Fruit fly (Drosophila melanogaster) Kc167 (cell line): ENCODE data around the gene CG9222.

Experiments
- Myc ChIP-seq: fragments of >200 bp; optimal IDR thresholded peaks from 2 replicates; lab custom pipeline; 2017; ENCODE audit warnings: missing external identifiers
- Sin3A ChIP-seq: fragments of >200 bp; optimal IDR thresholded peaks from 2 replicates; lab custom pipeline; 2018; ENCODE audit warnings: missing external identifiers
- h ChIP-seq: fragments of >200 bp; optimal IDR thresholded peaks from 3 replicates; lab custom pipeline; 2018; ENCODE audit warnings: missing external identifiers
- insv ChIP-seq: fragments of >200 bp; optimal IDR thresholded peaks from 3 replicates; lab custom pipeline; 2018; ENCODE audit warnings: missing external identifiers
- psq ChIP-seq: fragments of >200 bp; optimal IDR thresholded peaks from 2 replicates; lab custom pipeline; 2017; ENCODE audit warnings: missing external identifiers
- ttk ChIP-seq: sonication (Bioruptor generic); optimal IDR thresholded peaks from 2 replicates; lab custom pipeline; 2017; ENCODE audit warnings: missing external identifiers

Gene CG9222

DNA sequence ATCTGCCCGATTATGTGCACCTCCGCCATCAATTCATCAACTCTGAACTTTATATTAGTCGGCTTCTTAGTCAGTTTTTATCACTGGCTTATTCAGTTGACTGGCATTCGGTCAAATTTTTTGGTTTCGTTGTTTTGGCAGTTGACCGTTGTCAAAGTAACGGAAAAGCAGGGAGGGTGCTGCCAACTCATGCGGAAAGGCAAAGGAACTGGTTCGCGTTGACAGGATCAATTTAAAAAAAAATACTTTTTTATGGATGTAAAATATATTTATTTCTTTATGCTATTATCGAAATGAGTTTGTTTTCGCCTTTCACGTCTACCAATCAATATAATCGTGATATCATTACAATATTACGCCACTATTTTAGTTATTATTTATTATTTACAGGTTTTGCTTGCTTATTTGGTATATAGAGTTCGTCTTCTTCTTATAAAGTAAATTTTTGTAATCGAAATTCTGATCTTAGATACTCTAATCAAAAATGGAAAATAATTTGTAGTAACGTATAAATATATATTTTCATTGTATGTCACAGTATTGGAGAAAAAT, at the start of gene CG9222, which contains the start of the genes B9d2 and tctn:
TSS of gene CG9222 (plus strand) at position 502 of the 552 bp plus-strand sequence.
TSS of gene B9d2 (minus strand) at position 130 of the 552 bp plus-strand sequence.
TSS of gene tctn (minus strand) at position 130 of the 552 bp plus-strand sequence.
- TF ChIP-seq Myc (lab: Kevin White, UChicago) (no peak), ttk (lab: Kevin White, UChicago) (no peak), insv (lab: Kevin White, UChicago) (no peak)

DNA sequence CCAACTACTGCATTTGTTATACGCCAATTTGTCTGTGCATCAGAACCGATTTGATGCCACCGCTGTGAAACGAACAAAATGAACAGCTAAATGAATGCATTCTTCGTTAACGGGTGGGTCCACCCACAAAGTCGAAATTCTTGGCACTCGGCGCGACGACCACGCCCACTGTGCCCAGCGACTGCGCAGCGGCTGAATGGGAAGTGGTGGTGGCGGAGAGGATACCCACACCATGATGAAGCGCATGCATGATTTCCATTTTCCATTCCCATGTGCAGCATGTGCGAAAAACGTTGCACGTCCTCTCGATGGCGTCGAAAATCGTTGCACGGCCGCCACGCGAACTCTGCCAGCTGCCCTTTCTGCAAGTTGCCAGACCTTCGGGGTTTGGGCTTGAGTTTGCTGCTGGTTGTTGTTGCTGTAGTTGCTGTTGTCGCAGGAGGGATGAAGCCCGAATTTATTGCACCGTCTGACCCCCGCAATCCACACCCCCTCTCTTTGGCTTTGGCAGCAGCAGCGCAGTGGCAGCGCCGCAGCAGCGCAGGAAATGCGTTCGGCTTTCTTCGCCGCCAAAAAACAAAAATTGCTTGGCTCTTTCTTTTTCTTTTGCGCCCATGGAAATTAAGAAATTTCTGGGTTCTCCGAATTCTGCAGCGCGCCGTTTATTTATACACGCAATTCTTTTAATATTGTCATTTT, 49.5 kb upstream of the CG9222 start:
- TF ChIP-seq ttk (lab: Kevin White, UChicago): no peak
- TF ChIP-seq Sin3A (lab: Kevin White, UChicago): no peak
- TF ChIP-seq h: no peak
- no peak for TF ChIP-seq psq (lab: Kevin White, UChicago)
- no peak for TF ChIP-seq insv (lab: Kevin White, UChicago)
- TF ChIP-seq Myc (lab: Kevin White, UChicago): no peak

DNA sequence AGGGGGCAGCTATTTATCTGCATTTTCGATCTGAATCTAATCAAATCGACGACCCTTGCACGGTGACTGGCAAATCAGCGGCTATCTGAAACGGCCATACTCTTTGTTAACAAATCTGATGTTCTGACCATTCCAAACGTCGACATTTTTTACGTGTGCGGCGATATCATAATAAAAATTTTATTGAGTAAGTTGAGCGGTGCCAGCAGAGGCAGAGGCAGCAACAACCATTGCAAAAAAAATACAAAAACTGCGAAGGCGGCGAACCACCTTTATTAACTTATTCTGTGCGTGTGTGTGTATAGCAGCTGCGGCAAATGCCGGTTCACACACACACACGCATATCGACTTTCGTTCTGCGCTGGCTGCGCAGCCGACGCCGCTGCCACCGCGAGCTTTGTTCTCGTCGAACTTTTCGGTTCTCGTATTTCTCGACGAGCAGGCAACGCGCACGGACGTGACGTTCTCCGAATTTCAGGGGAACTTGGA, 48.6 kb upstream of the CG9222 start, which contains the start of gene Kr-h1:
TSS of gene Kr-h1 (plus strand) at position 447 of the 489 bp plus-strand sequence.
- TF ChIP-seq h (no peak), Myc (lab: Kevin White, UChicago) (no peak), insv (lab: Kevin White, UChicago) (no peak)

DNA sequence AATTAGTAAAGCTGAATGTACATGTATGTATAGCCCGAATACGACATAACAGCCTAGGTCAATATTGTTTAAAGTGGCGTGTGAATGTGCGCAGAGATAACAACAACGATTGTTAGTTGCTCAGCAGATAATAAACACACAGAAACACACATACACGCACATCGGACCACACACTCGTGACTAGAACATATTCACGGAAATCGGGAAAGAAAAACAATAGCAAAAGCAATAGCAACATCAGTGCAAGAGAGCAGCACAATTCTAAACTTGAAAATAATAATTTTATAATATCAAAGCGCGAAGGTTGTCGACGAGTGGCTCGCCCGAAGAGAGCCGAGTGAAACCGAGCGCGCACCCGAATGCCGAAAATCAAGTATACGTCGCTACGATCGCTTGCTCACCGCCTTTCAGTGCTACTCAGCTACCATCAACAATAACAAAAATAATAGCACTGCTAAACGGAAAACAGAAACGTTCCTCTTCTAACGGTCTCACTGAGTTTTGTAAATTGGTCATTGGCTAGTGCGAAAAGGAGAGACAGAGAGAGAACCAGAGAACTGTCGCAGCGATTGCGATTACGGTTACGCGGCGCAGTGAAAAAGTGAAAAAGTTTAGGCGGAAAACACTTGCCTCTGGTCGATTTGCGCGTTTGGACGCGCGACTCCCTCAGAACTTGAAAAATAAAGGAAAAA, 47.7 kb upstream of the CG9222 start:
- no peak for TF ChIP-seq insv (lab: Kevin White, UChicago)
- no peak for TF ChIP-seq Myc (lab: Kevin White, UChicago)
- no peak for TF ChIP-seq h
- TF ChIP-seq Sin3A (lab: Kevin White, UChicago): no peak
- TF ChIP-seq psq (lab: Kevin White, UChicago): no peak
- no peak for TF ChIP-seq ttk (lab: Kevin White, UChicago)

DNA sequence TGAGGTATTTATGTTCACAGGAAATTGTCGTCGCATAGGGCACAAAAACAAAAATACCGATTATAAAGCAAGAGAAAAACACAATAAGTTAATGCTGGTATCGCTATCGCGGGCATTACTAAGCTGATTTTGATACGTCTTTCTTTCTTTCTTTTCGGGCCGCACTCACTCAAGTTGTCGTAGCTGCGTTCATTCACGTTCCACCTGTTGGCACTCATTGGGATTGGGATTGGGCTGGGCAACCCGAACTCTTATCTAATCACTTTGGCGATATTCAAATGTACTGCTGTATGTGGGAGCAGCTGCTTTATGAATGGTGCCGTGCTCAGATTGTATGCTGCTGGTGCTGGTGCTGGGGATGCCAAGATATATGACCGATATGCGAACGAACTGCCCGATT, 46.1 kb upstream of the CG9222 start:
- TF ChIP-seq Sin3A (lab: Kevin White, UChicago) (no peak), insv (lab: Kevin White, UChicago) (no peak), Myc (lab: Kevin White, UChicago) (no peak), psq (lab: Kevin White, UChicago) (no peak), ttk (lab: Kevin White, UChicago) (no peak), h (no peak)

DNA sequence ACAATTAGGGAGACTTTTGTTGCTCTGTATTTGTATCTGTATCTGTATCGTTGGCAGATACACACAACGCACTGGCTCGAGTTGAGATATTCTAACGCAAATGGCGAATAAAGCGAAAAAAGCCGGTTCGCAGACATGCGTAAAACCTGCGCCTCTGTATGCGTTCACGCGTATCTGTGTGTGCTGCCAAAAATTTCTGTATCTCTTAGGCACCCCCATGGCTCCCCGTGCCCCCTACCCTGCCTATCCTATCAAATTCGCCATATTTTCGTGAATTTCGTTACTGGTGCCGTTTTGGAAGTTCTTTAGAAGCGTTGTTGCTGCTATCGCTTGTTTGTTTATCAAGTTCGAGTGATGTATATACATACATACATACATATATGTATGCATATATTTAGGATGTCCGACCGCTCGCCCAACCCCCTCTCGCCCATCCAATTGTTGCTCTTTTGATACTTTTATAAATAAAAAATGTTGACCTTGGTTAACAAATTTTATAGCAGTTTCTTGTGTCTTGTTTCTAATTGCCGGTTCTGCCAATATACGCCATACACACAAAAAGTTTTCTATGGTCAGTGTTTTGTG, 45.0 kb upstream of the CG9222 start:
- TF ChIP-seq Sin3A (lab: Kevin White, UChicago): no peak
- TF ChIP-seq ttk (lab: Kevin White, UChicago): no peak
- no peak for TF ChIP-seq h
- no peak for TF ChIP-seq Myc (lab: Kevin White, UChicago)
- TF ChIP-seq insv (lab: Kevin White, UChicago): no peak
- no peak for TF ChIP-seq psq (lab: Kevin White, UChicago)

DNA sequence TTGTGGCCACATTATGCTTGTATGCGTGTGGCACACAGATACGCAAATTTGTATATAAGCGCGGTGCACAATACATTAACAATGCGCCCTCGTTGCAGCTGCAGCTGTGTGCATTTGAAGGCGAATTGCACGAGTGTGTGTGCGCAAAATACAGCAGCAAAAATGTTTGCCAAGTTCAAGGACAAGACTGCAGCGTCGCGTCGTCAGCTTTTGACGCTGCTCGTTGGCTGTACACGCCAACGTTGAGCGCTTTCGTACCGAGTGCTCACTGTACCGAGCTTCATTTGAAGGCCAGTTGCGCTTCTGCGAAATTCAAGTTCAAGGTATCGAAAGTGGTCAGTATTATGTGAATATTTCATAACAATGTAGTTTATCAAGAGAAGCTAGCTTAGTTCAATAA, 44.1 kb upstream of the CG9222 start:
- TF ChIP-seq insv (lab: Kevin White, UChicago): no peak
- no peak for TF ChIP-seq ttk (lab: Kevin White, UChicago)
- TF ChIP-seq h: no peak
- no peak for TF ChIP-seq Sin3A (lab: Kevin White, UChicago)
- no peak for TF ChIP-seq psq (lab: Kevin White, UChicago)
- TF ChIP-seq Myc (lab: Kevin White, UChicago): no peak

DNA sequence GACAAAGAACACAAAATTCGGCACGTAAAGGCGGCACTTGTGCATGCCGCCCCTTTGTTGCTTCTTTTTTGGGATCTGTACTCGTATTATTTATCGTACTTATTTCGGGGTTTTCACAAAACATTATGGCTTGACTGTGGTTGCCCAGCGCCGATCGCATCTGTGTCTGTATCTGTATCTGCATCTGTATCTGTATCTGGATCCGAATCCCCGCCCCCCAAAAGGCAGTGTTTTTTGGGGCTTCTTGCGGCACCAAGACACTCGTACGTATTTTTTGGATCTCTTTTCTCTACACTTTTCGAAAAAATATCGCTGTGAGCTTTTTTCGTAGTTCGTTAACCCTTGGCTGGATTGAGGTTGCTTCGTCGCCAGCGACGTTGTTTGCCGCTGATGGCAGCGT, 43.1 kb upstream of the CG9222 start:
- TF ChIP-seq ttk (lab: Kevin White, UChicago) (no peak), h (no peak), Sin3A (lab: Kevin White, UChicago) (no peak), psq (lab: Kevin White, UChicago) (no peak), insv (lab: Kevin White, UChicago) (no peak), Myc (lab: Kevin White, UChicago) (no peak)

DNA sequence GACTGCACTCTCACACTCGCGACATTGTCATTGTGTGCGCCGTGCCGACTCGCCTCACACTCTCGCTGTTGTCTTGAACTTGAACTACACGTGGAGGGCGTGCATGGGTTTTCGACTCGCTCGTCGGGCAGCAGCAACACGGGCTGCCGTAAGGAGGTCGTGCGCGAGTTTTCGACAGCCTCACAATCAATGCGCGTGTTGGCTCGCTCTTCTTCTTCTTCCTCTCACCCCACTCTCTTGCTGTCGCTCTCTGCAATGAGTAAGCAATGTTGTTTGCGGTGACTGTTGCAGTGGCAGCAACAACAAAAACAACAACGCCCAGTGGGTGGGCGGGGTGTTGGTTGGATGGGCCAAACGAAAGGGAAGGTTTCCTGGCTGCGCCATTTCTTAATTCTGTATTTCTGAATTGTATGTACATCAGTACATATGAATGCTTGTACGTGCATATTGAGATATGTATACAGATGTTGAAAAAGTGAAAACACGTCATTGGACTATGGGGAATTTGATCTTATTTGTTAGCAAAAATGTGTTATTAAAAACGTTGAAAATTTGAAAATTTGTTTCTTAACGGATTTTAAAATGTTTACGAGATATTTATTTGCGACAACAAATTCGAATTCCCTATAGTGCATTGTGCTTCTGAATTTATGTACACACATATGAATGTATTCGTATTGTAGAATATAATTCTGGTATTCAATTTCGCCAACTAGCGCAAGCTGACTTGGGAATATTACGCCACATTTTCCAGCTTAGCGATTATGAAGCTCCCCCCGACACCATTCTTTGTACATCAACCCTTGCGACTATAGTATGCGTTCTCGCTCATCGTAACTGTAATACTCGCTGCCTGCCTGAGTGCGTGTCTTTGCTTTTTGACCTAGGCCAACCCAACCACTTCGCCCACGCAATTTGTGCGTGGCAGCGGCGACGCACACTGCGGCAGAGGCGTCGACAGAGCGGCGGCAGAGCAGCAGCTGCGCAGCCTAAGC, 42.2 kb upstream of the CG9222 start:
- no peak for TF ChIP-seq insv (lab: Kevin White, UChicago)
- TF ChIP-seq ttk (lab: Kevin White, UChicago): no peak
- TF ChIP-seq psq (lab: Kevin White, UChicago): no peak
- TF ChIP-seq Sin3A (lab: Kevin White, UChicago): no peak
- no peak for TF ChIP-seq Myc (lab: Kevin White, UChicago)
- no peak for TF ChIP-seq h

DNA sequence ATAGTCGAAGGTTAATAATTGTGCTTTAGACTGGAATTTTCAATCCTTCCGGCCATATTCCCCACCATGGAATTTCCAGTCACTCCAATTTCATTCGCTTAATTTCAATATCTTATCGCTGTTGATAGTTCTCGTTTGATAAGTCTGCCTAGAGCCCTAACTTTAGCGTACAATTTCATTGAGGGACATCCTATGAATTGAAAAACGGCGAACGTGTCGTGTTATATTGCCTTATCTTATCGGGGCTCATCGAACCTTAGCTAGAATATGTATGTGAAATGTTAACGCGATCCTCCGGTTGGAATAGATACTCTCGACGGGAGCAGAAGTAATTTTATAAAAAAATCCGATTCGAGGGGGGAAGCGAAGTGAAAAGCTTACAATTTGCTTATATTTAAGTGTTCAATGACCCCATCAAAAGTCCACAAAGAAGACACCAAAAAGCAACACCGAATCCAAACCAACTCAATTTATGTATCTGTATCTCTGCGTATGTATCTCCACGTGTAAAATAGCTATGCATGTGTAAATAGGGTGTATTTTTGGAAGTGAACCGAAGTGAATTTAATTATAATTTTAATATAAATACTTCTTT, 41.1 kb upstream of the CG9222 start:
- no peak for TF ChIP-seq ttk (lab: Kevin White, UChicago)
- TF ChIP-seq insv (lab: Kevin White, UChicago): no peak
- TF ChIP-seq h: no peak
- no peak for TF ChIP-seq Myc (lab: Kevin White, UChicago)
- TF ChIP-seq psq (lab: Kevin White, UChicago): no peak
- no peak for TF ChIP-seq Sin3A (lab: Kevin White, UChicago)
